Worm (Caenorhabditis elegans) whole organism, L2 larva: ENCODE data around the gene Y54G2A.48.
"Not testable (repeated sequence)": the region's sequence is repeated elsewhere in the genome, so short reads cannot be mapped to it uniquely, and the experiment has no call there.

Experiments
- C34F6.9 ChIP-seq: fragments of 150-350 bp; optimal IDR thresholded peaks from 2 replicates; lab custom pipeline; 2014; ENCODE audit warnings: missing biosample characterization, missing genetic modification characterization
- lin-11 ChIP-seq: fragments of 150-350 bp; sonication (generic microtip); optimal IDR thresholded peaks from 2 replicates; lab custom pipeline; 2014; ENCODE audit warnings: missing biosample characterization, missing genetic modification characterization, inconsistent platforms, mixed read lengths
- nhr-25 ChIP-seq: fragments of 150-350 bp; sonication (generic microtip); optimal IDR thresholded peaks from 3 replicates; lab custom pipeline; 2014; ENCODE audit warnings: missing biosample characterization, missing genetic modification characterization
- sma-3 ChIP-seq: sonication (generic microtip); optimal IDR thresholded peaks from 2 replicates; lab custom pipeline; 2016; ENCODE audit warnings: missing genetic modification reagents, missing genetic modification characterization, missing compliant biosample characterization
- snpc-4 ChIP-seq: fragments of 150-350 bp; optimal IDR thresholded peaks from 2 replicates; lab custom pipeline; 2014; ENCODE audit warnings: missing biosample characterization, missing genetic modification characterization

- not testable (repeated sequence) for TF ChIP-seq snpc-4 (tag; lab: Kevin White, UChicago); nhr-25 (tag; lab: Kevin White, UChicago); lin-11; sma-3 (GFP tag; lab: Kevin White, UChicago); C34F6.9 (tag; lab: Kevin White, UChicago)
These were observed 30.9 kb downstream of the Y54G2A.48 start, which contains the start of gene Y54G2A.44 for ce11 chrIV:2801558-2801957.
